Fruit fly (Drosophila melanogaster): ENCODE results near the gene Ada3.

- TF ChIP-seq ssp (GFP tag; IDR thresholded peaks at IDR 0.05) (no peak), PHDP (tag; optimal IDR thresholded peaks at IDR 0.05) (no peak), crc (GFP tag; optimal IDR thresholded peaks at IDR 0.05) (no peak), CG9797 (GFP tag; optimal IDR thresholded peaks at IDR 0.05) (no peak), Gsc (GFP tag; IDR thresholded peaks at IDR 0.05) (no peak), CG10462 (GFP tag; optimal IDR thresholded peaks at IDR 0.05) (no peak), CG16813 (GFP tag; IDR thresholded peaks at IDR 0.05; ENCODE audit: partially characterized antibody) (no peak), gfzf (GFP tag; optimal IDR thresholded peaks at IDR 0.05) (no peak), nmo (GFP tag; optimal IDR thresholded peaks at IDR 0.05) (no peak), CG10209 (GFP tag; optimal IDR thresholded peaks at IDR 0.05) (no peak), CG6254 (GFP tag; optimal IDR thresholded peaks at IDR 0.05) (no peak)
Measured at dm6 chrX:18103353-18103752, 17.8 kb downstream of the Ada3 start, which contains the start of gene CG7135.

Data from whole organism, embryonic.